Fruit fly (Drosophila melanogaster): ENCODE data around the gene Arv1.

DNA sequence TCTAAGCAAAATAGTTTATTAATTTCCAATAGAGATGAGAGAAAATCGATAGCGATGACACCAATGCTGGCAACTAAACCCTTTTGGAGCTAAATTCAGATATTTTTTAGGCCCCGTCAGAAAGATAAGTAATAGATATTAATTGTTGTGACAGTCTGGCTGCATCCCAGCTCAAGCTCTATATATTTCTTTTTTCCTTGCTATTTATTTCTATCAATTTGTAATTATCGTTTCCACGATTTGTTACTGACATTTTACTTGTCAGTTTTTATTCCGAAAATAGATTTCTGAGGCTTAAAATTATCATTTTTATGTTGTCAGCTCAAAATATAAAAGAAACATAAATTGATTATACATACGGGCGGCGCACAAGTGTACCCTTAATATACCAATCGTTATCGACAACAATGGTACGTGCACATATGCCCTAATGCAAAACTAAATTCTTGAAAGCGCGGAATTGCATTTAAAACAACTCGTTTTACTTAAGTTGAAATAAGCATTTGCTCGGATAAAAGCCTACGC, 39.8 kb upstream of the Arv1 start, which contains the start of the genes CRIF and SMC5:
- TF ChIP-seq ovo (GFP tag; optimal IDR thresholded peaks at IDR 0.05) (no peak), Crg-1 (GFP tag; optimal IDR thresholded peaks at IDR 0.05) (no peak), kay (GFP tag; ENCODE audit: borderline replicate concordance) (no peak), CG1620 (GFP tag; optimal IDR thresholded peaks at IDR 0.05) (peak; percentile 74), CG14711 (tag; optimal IDR thresholded peaks at IDR 0.05) (peak; percentile 23)
